1 fruit fly cellular context compared by ENCODE assay signal in the genomic region with DNA sequence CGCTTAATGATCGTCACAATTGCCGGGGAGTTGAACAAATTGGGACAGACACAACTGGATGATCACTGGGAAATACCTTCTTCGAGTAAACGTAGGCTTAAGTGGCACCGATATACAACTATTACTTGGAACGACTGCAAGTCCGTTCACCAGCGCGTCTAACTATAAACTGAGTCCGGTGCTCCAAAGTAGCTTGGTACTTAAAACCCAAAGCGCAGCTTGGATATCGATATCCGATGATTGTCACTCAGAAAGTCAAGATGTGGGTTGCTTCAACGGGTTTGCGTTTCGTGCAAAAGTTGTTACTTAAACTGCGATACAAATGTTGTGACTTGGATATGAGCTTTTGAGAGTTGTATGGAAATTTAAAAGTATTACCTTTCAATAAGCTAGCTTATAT.
TF ChIP-seq lines count a peak whose summit lies in the region.

Spn88Ea (minus strand) TSS at position 175 of the 400 bp plus-strand sequence.

TF ChIP-seq in whole organism, embryonic, 481 proteins besides CTCF, POLR2A, EP300 and RAD21 (continued from another document):
- peak; percentile 56; the same call in 1 of the 2 replicates for TF ChIP-seq bbx (GFP tag; IDR thresholded peaks at IDR 0.05; lab: Robert Waterston, UW; ENCODE audit: partially characterized antibody)
- TF ChIP-seq B-H2 (GFP tag; optimal IDR thresholded peaks at IDR 0.05; lab: Kevin White, UChicago) = no peak
- TF ChIP-seq sens-2 (GFP tag; IDR thresholded peaks at IDR 0.05; lab: Robert Waterston, UW) = no peak
- no peak for TF ChIP-seq tx (GFP tag; optimal IDR thresholded peaks at IDR 0.05; lab: Kevin White, UChicago)
- TF ChIP-seq CG34224 (GFP tag; IDR thresholded peaks at IDR 0.05; lab: Robert Waterston, UW; ENCODE audit: partially characterized antibody) = peak; percentile 33; the same call in 1 of the 3 replicates
- peak; percentile 23; the same call in 1 of the 2 replicates for TF ChIP-seq tna (GFP tag; IDR thresholded peaks at IDR 0.05; lab: Robert Waterston, UW; ENCODE audit: partially characterized antibody)
- TF ChIP-seq oc (tag; optimal IDR thresholded peaks at IDR 0.05; lab: Kevin White, UChicago) = peak; percentile 65
- TF ChIP-seq ATbp (GFP tag; optimal IDR thresholded peaks at IDR 0.05; lab: Kevin White, UChicago) = no peak
- peak; percentile 35; the same call in 1 of the 2 replicates for TF ChIP-seq CG42726 (GFP tag; IDR thresholded peaks at IDR 0.05; lab: Robert Waterston, UW; ENCODE audit: partially characterized antibody)
- TF ChIP-seq lab (GFP tag; optimal IDR thresholded peaks at IDR 0.05; lab: Kevin White, UChicago) = no peak
- peak; percentile 96 for TF ChIP-seq CG3995 (GFP tag; optimal IDR thresholded peaks at IDR 0.05; lab: Kevin White, UChicago)
- peak; percentile 39; the same call in 1 of the 2 replicates for TF ChIP-seq unc-4 (GFP tag; IDR thresholded peaks at IDR 0.05; lab: Robert Waterston, UW; ENCODE audit: partially characterized antibody)
- no peak for TF ChIP-seq CG8388 (GFP tag; optimal IDR thresholded peaks at IDR 0.05; lab: Kevin White, UChicago)
- peak; percentile 26 for TF ChIP-seq pzg (GFP tag; optimal IDR thresholded peaks at IDR 0.05; lab: Kevin White, UChicago)
- TF ChIP-seq ato (GFP tag; IDR thresholded peaks at IDR 0.05; lab: Robert Waterston, UW; ENCODE audit: partially characterized antibody) = 0 out of 2 replicates have a peak, but pooled peaks have one; percentile 26
- peak; percentile 35 for TF ChIP-seq CG17186 (GFP tag; optimal IDR thresholded peaks at IDR 0.05; lab: Kevin White, UChicago)
- TF ChIP-seq schlank (tag; optimal IDR thresholded peaks at IDR 0.05; lab: Kevin White, UChicago) = no peak
- TF ChIP-seq CG1603 (tag; optimal IDR thresholded peaks at IDR 0.05; lab: Kevin White, UChicago) = peak; percentile 37
- TF ChIP-seq MESR4 (GFP tag; optimal IDR thresholded peaks at IDR 0.05; lab: Kevin White, UChicago) = peak; percentile 18
- peak; percentile 57 for TF ChIP-seq row (GFP tag; IDR thresholded peaks at IDR 0.05; lab: Robert Waterston, UW)
- peak; percentile 54 for TF ChIP-seq Bgb (GFP tag; IDR thresholded peaks at IDR 0.05; lab: Robert Waterston, UW; ENCODE audit: partially characterized antibody)
- TF ChIP-seq zen2 (GFP tag; IDR thresholded peaks at IDR 0.05; lab: Robert Waterston, UW; ENCODE audit: partially characterized antibody) = no peak
- TF ChIP-seq hkb (optimal IDR thresholded peaks at IDR 0.05; lab: Kevin White, UChicago) = no peak
- TF ChIP-seq hkb (GFP tag; IDR thresholded peaks at IDR 0.05; lab: Robert Waterston, UW) = no peak
- 0 out of 2 replicates have a peak, but pooled peaks have one; percentile 5 for TF ChIP-seq CG6689 (GFP tag; IDR thresholded peaks at IDR 0.05; lab: Robert Waterston, UW)
- TF ChIP-seq Dll (GFP tag; IDR thresholded peaks at IDR 0.05; lab: Robert Waterston, UW; ENCODE audit: partially characterized antibody) = 0 out of 4 replicates have a peak, but pooled peaks have one; percentile 29
- TF ChIP-seq amos (GFP tag; IDR thresholded peaks at IDR 0.05; lab: Robert Waterston, UW; ENCODE audit: partially characterized antibody) = peak; percentile 35; the same call in 1 of the 2 replicates
- no peak for TF ChIP-seq hbn (GFP tag; IDR thresholded peaks at IDR 0.05; lab: Robert Waterston, UW; ENCODE audit: partially characterized antibody)
- TF ChIP-seq gro (GFP tag; optimal IDR thresholded peaks at IDR 0.05; lab: Kevin White, UChicago) = peak; percentile 22
- TF ChIP-seq sens (GFP tag; lab: Kevin White, UChicago) = peak; percentile 63
- TF ChIP-seq stwl (tag; optimal IDR thresholded peaks at IDR 0.05; lab: Kevin White, UChicago) = peak; percentile 30
- TF ChIP-seq sr (GFP tag; IDR thresholded peaks at IDR 0.05; lab: Robert Waterston, UW) = 0 out of 3 replicates have a peak, but pooled peaks have one; percentile 10
- TF ChIP-seq CG13287 (GFP tag; IDR thresholded peaks at IDR 0.05; lab: Robert Waterston, UW; ENCODE audit: partially characterized antibody) = peak; percentile 44
- 0 out of 2 replicates have a peak, but pooled peaks have one; percentile 22 for TF ChIP-seq CG14014 (GFP tag; IDR thresholded peaks at IDR 0.05; lab: Robert Waterston, UW)
- TF ChIP-seq pb (GFP tag; optimal IDR thresholded peaks at IDR 0.05; lab: Kevin White, UChicago) = no peak
- 0 out of 3 replicates have a peak, but pooled peaks have one; percentile 47 for TF ChIP-seq CG7963 (GFP tag; IDR thresholded peaks at IDR 0.05; lab: Robert Waterston, UW; ENCODE audit: partially characterized antibody)
- peak; percentile 38; the same call in 1 of the 3 replicates for TF ChIP-seq ci (GFP tag; IDR thresholded peaks at IDR 0.05; lab: Robert Waterston, UW)
- TF ChIP-seq Sry-δ (GFP tag; optimal IDR thresholded peaks at IDR 0.05; lab: Kevin White, UChicago) = peak; percentile 28
- peak; percentile 18 for TF ChIP-seq mirr (GFP tag; optimal IDR thresholded peaks at IDR 0.05; lab: Kevin White, UChicago)
- peak; percentile 16 for TF ChIP-seq CG17359 (tag; optimal IDR thresholded peaks at IDR 0.05; lab: Kevin White, UChicago)
- TF ChIP-seq Doc3 (GFP tag; IDR thresholded peaks at IDR 0.05; lab: Robert Waterston, UW; ENCODE audit: partially characterized antibody) = peak; percentile 44; the same call in 1 of the 3 replicates
- TF ChIP-seq Scr (GFP tag; IDR thresholded peaks at IDR 0.05; lab: Robert Waterston, UW; ENCODE audit: partially characterized antibody) = 0 out of 2 replicates have a peak, but pooled peaks have one; percentile 19
- TF ChIP-seq CG12659 (GFP tag; optimal IDR thresholded peaks at IDR 0.05; lab: Kevin White, UChicago) = peak; percentile 20
- peak; percentile 70 for TF ChIP-seq vvl (GFP tag; IDR thresholded peaks at IDR 0.05; lab: Robert Waterston, UW)
- peak; percentile 7; the same call in 1 of the 3 replicates for TF ChIP-seq CG6791 (GFP tag; IDR thresholded peaks at IDR 0.05; lab: Robert Waterston, UW; ENCODE audit: partially characterized antibody)
- no peak for TF ChIP-seq corto (GFP tag; optimal IDR thresholded peaks at IDR 0.05; lab: Kevin White, UChicago)
- peak; percentile 43 for TF ChIP-seq CG13894 (tag; optimal IDR thresholded peaks at IDR 0.05; lab: Kevin White, UChicago)
- TF ChIP-seq HHEX (GFP tag; optimal IDR thresholded peaks at IDR 0.05; lab: Kevin White, UChicago) = no peak
- no peak for TF ChIP-seq tin (GFP tag; optimal IDR thresholded peaks at IDR 0.05; lab: Kevin White, UChicago)
- peak; percentile 39; the same call in 1 of the 2 replicates for TF ChIP-seq chm (GFP tag; IDR thresholded peaks at IDR 0.05; lab: Robert Waterston, UW)
